Worm (Caenorhabditis elegans) whole organism, young adult: ENCODE measurements around the gene nhr-178.

Source experiments
- F23B12.7 ChIP-seq: sonication (generic microtip); optimal IDR thresholded peaks from 2 replicates; lab custom pipeline; 2017; ENCODE audit warnings: missing genetic modification characterization, mild to moderate bottlenecking, missing compliant biosample characterization, antibody characterized with exemption, moderate library complexity; ENCODE audit not compliant: insufficient read depth
- Y53F4B.3 ChIP-seq: fragments of 200-800 bp; sonication (Bioruptor generic); IDR thresholded peaks from 2 replicates; pipeline ENCODE4 v1.3.6; 2022; ENCODE audit warnings: missing genetic modification reagents, missing genetic modification characterization, missing compliant biosample characterization
- ceh-40 ChIP-seq: fragments of 200-800 bp; sonication (Bioruptor generic); IDR thresholded peaks from 2 replicates; pipeline ENCODE4 v1.3.6; 2022; ENCODE audit warnings: missing genetic modification characterization, missing compliant biosample characterization
- hlh-12 ChIP-seq: sonication (generic microtip); optimal IDR thresholded peaks from 2 replicates; lab custom pipeline; 2016; ENCODE audit warnings: missing genetic modification characterization, missing compliant biosample characterization
- hmg-20 ChIP-seq: fragments of 200-800 bp; sonication (Bioruptor generic); IDR thresholded peaks from 2 replicates; pipeline ENCODE4 v1.3.6; 2022; ENCODE audit warnings: missing genetic modification reagents, missing genetic modification characterization, missing compliant biosample characterization
- lir-1 ChIP-seq: fragments of 200-800 bp; sonication (Bioruptor generic); conservative IDR thresholded peaks from 2 replicates; pipeline ENCODE4 v1.3.6; 2022; ENCODE audit warnings: missing genetic modification reagents, missing genetic modification characterization, missing compliant biosample characterization
- madf-8 ChIP-seq: fragments of 200-800 bp; sonication (Bioruptor generic); conservative IDR thresholded peaks from 2 replicates; pipeline ENCODE4 v1.3.6; 2022; ENCODE audit warnings: missing genetic modification reagents, missing genetic modification characterization, missing compliant biosample characterization
- nhr-90 ChIP-seq: sonication (generic microtip); optimal IDR thresholded peaks from 2 replicates; lab custom pipeline; 2016; ENCODE audit warnings: missing genotype, mild to moderate bottlenecking, missing genetic modification characterization, missing compliant biosample characterization
- ztf-18 ChIP-seq: sonication (generic microtip); optimal IDR thresholded peaks from 2 replicates; lab custom pipeline; 2016; ENCODE audit warnings: missing genotype, mild to moderate bottlenecking, missing genetic modification characterization, missing compliant biosample characterization

ce11 chrV:1578572-1579230 is 29.1 kb downstream of the nhr-178 start:
- TF ChIP-seq hlh-12 (tag; lab: Kevin White, UChicago) (no peak), madf-8 (GFP tag; lab: Robert Waterston, UW) (no peak), ceh-40 (GFP tag; lab: Robert Waterston, UW) (no peak), hmg-20 (GFP tag; lab: Robert Waterston, UW) (no peak), lir-1 (GFP tag; lab: Robert Waterston, UW) (no peak), ztf-18 (tag; lab: Kevin White, UChicago) (no peak), F23B12.7 (tag; lab: Kevin White, UChicago) (no peak), nhr-90 (tag; lab: Kevin White, UChicago) (no peak), Y53F4B.3 (no peak)
